Worm (Caenorhabditis elegans) whole organism, L4 larva: ENCODE results near the gene nhr-12.
A peak's percentile ranks its signal among the peaks of the same experiment; 100 is the strongest.

Experiments
- F37D6.2 ChIP-seq: sonication (generic microtip); optimal IDR thresholded peaks from 2 replicates; lab custom pipeline; 2016; ENCODE audit warnings: mild to moderate bottlenecking, missing genetic modification characterization, missing compliant biosample characterization
- F44E2.7 ChIP-seq: fragments of 200-800 bp; sonication (Bioruptor generic); IDR thresholded peaks from 2 replicates; pipeline ENCODE4 v2.1.2; 2022; ENCODE audit warnings: missing genetic modification characterization, missing compliant biosample characterization
- F49E8.2 ChIP-seq: sonication (generic microtip); optimal IDR thresholded peaks from 2 replicates; lab custom pipeline; 2016; ENCODE audit warnings: missing compliant biosample characterization, mild to moderate bottlenecking, missing genetic modification characterization, borderline replicate concordance
- T20F7.1 ChIP-seq: fragments of 200-800 bp; sonication (Bioruptor generic); optimal IDR thresholded peaks from 2 replicates; lab custom pipeline; 2018; ENCODE audit warnings: mild to moderate bottlenecking, missing genetic modification characterization, missing compliant biosample characterization
- T26A8.4 ChIP-seq: fragments of 200-800 bp; sonication (Bioruptor generic); IDR thresholded peaks from 2 replicates; pipeline ENCODE4 v1.3.6; 2022; ENCODE audit warnings: missing genetic modification characterization, missing compliant biosample characterization
- Y105C5A.15 ChIP-seq: fragments of 200-800 bp; sonication (Bioruptor generic); IDR thresholded peaks from 2 replicates; pipeline ENCODE4 v1.3.6; 2022; ENCODE audit warnings: missing genetic modification characterization, missing compliant biosample characterization
- Y5F2A.4 ChIP-seq: fragments of 200-800 bp; sonication (Bioruptor generic); optimal IDR thresholded peaks from 2 replicates; lab custom pipeline; 2018; ENCODE audit warnings: mild to moderate bottlenecking, missing genetic modification characterization, missing compliant biosample characterization
- Y75B8A.6 ChIP-seq: fragments of 200-800 bp; sonication (Bioruptor generic); IDR thresholded peaks from 2 replicates; pipeline ENCODE4 v1.3.6; 2022; ENCODE audit warnings: missing genetic modification reagents, missing genetic modification characterization, missing compliant biosample characterization
- aha-1 ChIP-seq: fragments of 150-350 bp; peaks from one replicate; lab custom pipeline; 2014; ENCODE audit warnings: missing biosample characterization, missing genetic modification characterization
- attf-4 ChIP-seq: sonication (generic microtip); optimal IDR thresholded peaks from 3 replicates; lab custom pipeline; 2017; ENCODE audit warnings: missing biosample characterization, missing genetic modification characterization
- ceh-20 ChIP-seq: fragments of 200-800 bp; sonication (Bioruptor generic); IDR thresholded peaks from 2 replicates; pipeline ENCODE4 v1.3.6; 2022; ENCODE audit warnings: missing genetic modification reagents, missing genetic modification characterization, missing compliant biosample characterization
- ceh-44 ChIP-seq: fragments of 200-800 bp; sonication (Bioruptor generic); IDR thresholded peaks from 2 replicates; pipeline ENCODE4 v1.3.6; 2022; ENCODE audit warnings: missing genetic modification reagents, missing genetic modification characterization, missing compliant biosample characterization
- daf-12 ChIP-seq: fragments of 150-350 bp; optimal IDR thresholded peaks from 2 replicates; lab custom pipeline; 2014; ENCODE audit warnings: missing biosample characterization, missing genetic modification reagents, missing genetic modification characterization
- daf-19 ChIP-seq: fragments of 200-800 bp; sonication (Bioruptor generic); conservative IDR thresholded peaks from 2 replicates; pipeline ENCODE4 v1.3.6; 2022; ENCODE audit warnings: missing genetic modification characterization, missing compliant biosample characterization
- dmd-6 ChIP-seq: fragments of 200-800 bp; sonication (Bioruptor generic); IDR thresholded peaks from 2 replicates; pipeline ENCODE4 v1.3.6; 2022; ENCODE audit warnings: missing genetic modification reagents, missing genetic modification characterization, missing compliant biosample characterization
- dmd-8 ChIP-seq: fragments of 200-800 bp; sonication (Bioruptor generic); IDR thresholded peaks from 2 replicates; pipeline ENCODE4 v1.3.6; 2022; ENCODE audit warnings: missing genetic modification characterization, missing compliant biosample characterization
- dpl-1 ChIP-seq: fragments of 150-350 bp; optimal IDR thresholded peaks from 2 replicates; lab custom pipeline; 2014; ENCODE audit warnings: missing biosample characterization, missing genetic modification reagents, missing genetic modification characterization
- dve-1 ChIP-seq: sonication (generic microtip); optimal IDR thresholded peaks from 2 replicates; lab custom pipeline; 2017; ENCODE audit warnings: antibody characterized with exemption, mild to moderate bottlenecking, missing genetic modification characterization, missing compliant biosample characterization; ENCODE audit not compliant: insufficient read depth
- egl-43 ChIP-seq: fragments of 200-800 bp; sonication (Bioruptor generic); IDR thresholded peaks from 2 replicates; pipeline ENCODE4 v1.3.6; 2022; ENCODE audit warnings: missing genetic modification reagents, missing genetic modification characterization, missing compliant biosample characterization
- hif-1 ChIP-seq, 2 experiments: sonication (generic microtip); optimal IDR thresholded peaks; 2 replicates each; lab custom pipeline; 2016 to 2017; ENCODE audit warnings: missing compliant biosample characterization in 2 of 2, missing genetic modification characterization in 2 of 2, missing genetic modification reagents in 2 of 2, missing genotype in 2 of 2, mild to moderate bottlenecking in 1 of 2
- hlh-11 ChIP-seq: fragments of 200-800 bp; sonication (Bioruptor generic); optimal IDR thresholded peaks from 2 replicates; lab custom pipeline; 2018; ENCODE audit warnings: mild to moderate bottlenecking, missing genetic modification characterization, missing compliant biosample characterization
- hlh-30 ChIP-seq: sonication (generic microtip); optimal IDR thresholded peaks from 2 replicates; lab custom pipeline; 2017; ENCODE audit warnings: antibody characterized with exemption, mild to moderate bottlenecking, missing genetic modification characterization, missing compliant biosample characterization; ENCODE audit not compliant: insufficient read depth
- hmg-1.1 ChIP-seq: fragments of 200-800 bp; sonication (Bioruptor generic); IDR thresholded peaks from 2 replicates; pipeline ENCODE4 v1.3.6; 2022; ENCODE audit warnings: missing genetic modification reagents, missing genetic modification characterization, missing compliant biosample characterization
- lim-7 ChIP-seq: fragments of 200-800 bp; sonication (Bioruptor generic); IDR thresholded peaks from 2 replicates; pipeline ENCODE4 v1.3.6; 2022; ENCODE audit warnings: missing genetic modification characterization, missing compliant biosample characterization
- lin-13 ChIP-seq: fragments of 150-350 bp; optimal IDR thresholded peaks from 2 replicates; lab custom pipeline; 2014; ENCODE audit warnings: missing biosample characterization, missing genetic modification reagents, missing genetic modification characterization
- lin-29 ChIP-seq: fragments of 200-800 bp; sonication (Bioruptor generic); IDR thresholded peaks from 2 replicates; pipeline ENCODE4 v1.3.6; 2022; ENCODE audit warnings: missing genetic modification reagents, missing genetic modification characterization, missing compliant biosample characterization
- lir-3 ChIP-seq: sonication (generic microtip); optimal IDR thresholded peaks from 2 replicates; lab custom pipeline; 2016; ENCODE audit warnings: mild to moderate bottlenecking, missing genetic modification characterization, missing compliant biosample characterization
- mdl-1 ChIP-seq, 2 experiments: fragments of 150-350 bp in 1 of 2; sonication (generic microtip) in 1 of 2; optimal IDR thresholded peaks; 2 replicates each; lab custom pipeline; 2014 to 2017; ENCODE audit warnings: missing biosample characterization in 2 of 2, missing genetic modification characterization in 2 of 2
- mep-1 ChIP-seq: fragments of 150-350 bp; sonication (generic microtip); optimal IDR thresholded peaks from 3 replicates; lab custom pipeline; 2014; ENCODE audit warnings: missing biosample characterization, missing genetic modification characterization
- mes-2 ChIP-seq: sonication (generic microtip); optimal IDR thresholded peaks from 2 replicates; lab custom pipeline; 2016; ENCODE audit warnings: missing genotype, mild to moderate bottlenecking, missing genetic modification characterization, missing compliant biosample characterization; ENCODE audit not compliant: poor library complexity, severe bottlenecking
- mxl-2 ChIP-seq: fragments of 200-800 bp; sonication (Bioruptor generic); conservative IDR thresholded peaks from 2 replicates; pipeline ENCODE4 v1.3.6; 2022; ENCODE audit warnings: missing genetic modification reagents, missing genetic modification characterization, missing compliant biosample characterization
- nhr-237 ChIP-seq: sonication (generic microtip); optimal IDR thresholded peaks from 2 replicates; lab custom pipeline; 2017; ENCODE audit warnings: missing biosample characterization, missing genetic modification characterization
- nhr-25 ChIP-seq: sonication (generic microtip); optimal IDR thresholded peaks from 2 replicates; lab custom pipeline; 2017; ENCODE audit warnings: missing genetic modification characterization, mild to moderate bottlenecking, missing compliant biosample characterization, antibody characterized with exemption, moderate library complexity, borderline replicate concordance; ENCODE audit not compliant: insufficient read depth
- nhr-41 ChIP-seq: fragments of 200-800 bp; sonication (Bioruptor generic); IDR thresholded peaks from 2 replicates; pipeline ENCODE4 v1.3.6; 2022; ENCODE audit warnings: missing genetic modification reagents, missing genetic modification characterization, missing compliant biosample characterization
- nhr-77 ChIP-seq: fragments of 150-350 bp; optimal IDR thresholded peaks from 2 replicates; lab custom pipeline; 2014; ENCODE audit warnings: missing biosample characterization, missing genetic modification characterization
- pha-4 ChIP-seq, 2 experiments: fragments of 150-350 bp in 1 of 2; fragments of 200-800 bp in 1 of 2; sonication (Bioruptor generic) in 1 of 2; IDR thresholded peaks in 1 of 2; optimal IDR thresholded peaks in 1 of 2; 2 replicates each; pipeline versions ENCODE4 v1.3.6 to Lab custom; 2014 to 2022; ENCODE audit warnings: missing genetic modification characterization in 2 of 2, missing genetic modification reagents in 2 of 2, missing biosample characterization in 1 of 2, missing compliant biosample characterization in 1 of 2
- pqm-1 ChIP-seq: sonication (generic microtip); optimal IDR thresholded peaks from 2 replicates; lab custom pipeline; 2017; ENCODE audit warnings: missing biosample characterization, missing genetic modification characterization
- rbr-2 ChIP-seq: sonication (generic microtip); optimal IDR thresholded peaks from 2 replicates; lab custom pipeline; 2016; ENCODE audit warnings: missing genotype, missing genetic modification characterization, missing compliant biosample characterization
- saeg-2 ChIP-seq: fragments of 200-800 bp; sonication (Bioruptor generic); IDR thresholded peaks from 2 replicates; pipeline ENCODE4 v1.3.6; 2022; ENCODE audit warnings: missing genetic modification reagents, missing genetic modification characterization, missing compliant biosample characterization
- set-16 ChIP-seq: fragments of 200-800 bp; sonication (Bioruptor generic); IDR thresholded peaks from 2 replicates; pipeline ENCODE4 v1.3.6; 2022; ENCODE audit warnings: missing genetic modification reagents, missing genetic modification characterization, missing compliant biosample characterization
- snpc-4 ChIP-seq: fragments of 150-350 bp; optimal IDR thresholded peaks from 2 replicates; lab custom pipeline; 2014; ENCODE audit warnings: missing biosample characterization, missing genetic modification characterization
- spr-1 ChIP-seq: sonication (generic microtip); optimal IDR thresholded peaks from 2 replicates; lab custom pipeline; 2016; ENCODE audit warnings: mild to moderate bottlenecking, missing genetic modification characterization, missing compliant biosample characterization
- spr-3 ChIP-seq: fragments of 200-800 bp; sonication (Bioruptor generic); optimal IDR thresholded peaks from 2 replicates; lab custom pipeline; 2018; ENCODE audit warnings: mild to moderate bottlenecking, missing genetic modification characterization, missing compliant biosample characterization
- unc-62 ChIP-seq, 3 experiments: fragments of 150-350 bp in 1 of 3; sonication (generic microtip); optimal IDR thresholded peaks in 2 of 3; peaks in 1 of 3; 1 replicate in 1 of 3; 2 replicates in 2 of 3; lab custom pipeline; 2014 to 2017; ENCODE audit warnings: missing biosample characterization in 3 of 3, missing genetic modification characterization in 3 of 3, missing genetic modification reagents in 3 of 3, missing genotype in 1 of 3
- zag-1 ChIP-seq: fragments of 150-350 bp; optimal IDR thresholded peaks from 2 replicates; lab custom pipeline; 2014; ENCODE audit warnings: missing biosample characterization, missing genetic modification characterization
- zip-2 ChIP-seq: fragments of 150-350 bp; optimal IDR thresholded peaks from 2 replicates; lab custom pipeline; 2014; ENCODE audit warnings: missing biosample characterization, missing genetic modification characterization
- ztf-11 ChIP-seq: fragments of 150-350 bp; optimal IDR thresholded peaks from 2 replicates; lab custom pipeline; 2014; ENCODE audit warnings: missing biosample characterization, missing genetic modification characterization
- ztf-7 ChIP-seq: fragments of 150-350 bp; optimal IDR thresholded peaks from 2 replicates; lab custom pipeline; 2014; ENCODE audit warnings: missing biosample characterization, missing genetic modification characterization

Gene nhr-12

DNA sequence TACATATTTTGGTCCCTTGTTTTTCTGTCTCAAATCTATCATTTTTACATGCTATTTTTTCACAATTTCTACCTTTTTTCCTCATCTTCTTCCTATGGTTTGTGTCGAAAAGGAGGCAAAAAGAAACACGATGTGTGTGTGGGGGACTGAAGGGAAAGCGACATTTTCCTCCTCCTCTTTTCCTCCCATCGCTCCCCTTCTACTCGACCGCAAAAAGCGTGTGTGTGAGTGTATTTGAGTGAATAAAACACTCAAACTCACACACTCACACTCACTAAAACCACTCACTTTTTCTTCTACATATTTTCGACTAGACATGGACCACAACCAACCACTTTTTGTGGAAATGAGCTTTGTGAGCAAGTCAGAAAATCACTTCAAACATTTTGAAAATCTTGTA is 42.4 kb downstream of the nhr-12 start (continued):
- TF ChIP-seq hmg-1.1 = peak; percentile 49; the same call in 1 of the 2 replicates
- no peak for TF ChIP-seq Y5F2A.4 (GFP tag; lab: Kevin White, UChicago)
- no peak for TF ChIP-seq Y75B8A.6 (GFP tag; lab: Robert Waterston, UW)
- 0 out of 2 replicates have a peak, but pooled peaks have one; percentile 40 for TF ChIP-seq lim-7 (GFP tag; lab: Robert Waterston, UW)
- TF ChIP-seq Y105C5A.15 (GFP tag; lab: Robert Waterston, UW) = no peak
- no peak for TF ChIP-seq T20F7.1 (GFP tag; lab: Kevin White, UChicago)
- 0 out of 2 replicates have a peak, but pooled peaks have one; percentile 31 for TF ChIP-seq T26A8.4 (GFP tag; lab: Robert Waterston, UW)
- no peak for TF ChIP-seq nhr-237 (tag; lab: Kevin White, UChicago)
- 0 out of 2 replicates have a peak, but pooled peaks have one; percentile 20 for TF ChIP-seq egl-43 (GFP tag; lab: Robert Waterston, UW)
- no peak for TF ChIP-seq ztf-11 (tag; lab: Kevin White, UChicago)
- no peak for TF ChIP-seq attf-4
- TF ChIP-seq saeg-2 (GFP tag; lab: Robert Waterston, UW) = no peak
- peak; percentile 24 for TF ChIP-seq dve-1
- TF ChIP-seq dmd-6 = peak; percentile 54
- no peak for TF ChIP-seq nhr-25
- TF ChIP-seq snpc-4 (tag; lab: Kevin White, UChicago) = no peak
- no peak for TF ChIP-seq ztf-7 (tag; lab: Kevin White, UChicago)
- no peak for TF ChIP-seq F44E2.7
- no peak for TF ChIP-seq set-16 (GFP tag; lab: Robert Waterston, UW)
- TF ChIP-seq dmd-8 (GFP tag; lab: Robert Waterston, UW) = no peak
- peak; percentile 54 for TF ChIP-seq hlh-11 (tag; lab: Kevin White, UChicago)
- TF ChIP-seq rbr-2 (tag; lab: Kevin White, UChicago) = peak; percentile 39
- no peak for TF ChIP-seq dpl-1 (GFP tag; lab: Kevin White, UChicago)
- TF ChIP-seq mep-1 (tag; lab: Kevin White, UChicago) = peak; percentile 52
- TF ChIP-seq zip-2 (tag; lab: Kevin White, UChicago) = no peak
- TF ChIP-seq lin-13 = no peak
- TF ChIP-seq mes-2 (tag; lab: Kevin White, UChicago) = peak; percentile 57
- no peak for TF ChIP-seq nhr-77 (tag; lab: Kevin White, UChicago)
- TF ChIP-seq spr-1 = no peak
- no peak for TF ChIP-seq F49E8.2 (tag; lab: Kevin White, UChicago)
- no peak for TF ChIP-seq lin-29 (GFP tag; lab: Robert Waterston, UW)
- TF ChIP-seq hif-1 (tag; optimal IDR thresholded peaks at IDR 0.05; lab: Kevin White, UChicago) = peak in 1 of 2 experiments; percentile 16
- TF ChIP-seq ceh-44 (GFP tag; lab: Robert Waterston, UW) = no peak
- TF ChIP-seq lir-3 (tag; lab: Kevin White, UChicago) = no peak
- peak; percentile 31 for TF ChIP-seq hlh-30 (tag; lab: Kevin White, UChicago)
- no peak for TF ChIP-seq daf-12 (tag; lab: Kevin White, UChicago)
- no peak for TF ChIP-seq spr-3 (GFP tag; lab: Kevin White, UChicago)
- no peak for TF ChIP-seq F37D6.2
- TF ChIP-seq zag-1 (tag; lab: Kevin White, UChicago) = no peak
- no peak for TF ChIP-seq mxl-2 (GFP tag; lab: Robert Waterston, UW)

- TF ChIP-seq pqm-1 (tag; lab: Kevin White, UChicago) (peak; percentile 58), nhr-77 (tag; lab: Kevin White, UChicago) (peak; percentile 65), hlh-30 (tag; lab: Kevin White, UChicago) (peak; percentile 80), daf-19 (GFP tag; lab: Robert Waterston, UW) (no peak), dve-1 (peak; percentile 91), nhr-41 (GFP tag; lab: Robert Waterston, UW) (no peak), mes-2 (tag; lab: Kevin White, UChicago) (peak; percentile 82), ztf-7 (tag; lab: Kevin White, UChicago) (peak; percentile 31), ceh-20 (GFP tag; lab: Robert Waterston, UW) (peak; percentile 56; the same call in 1 of the 2 replicates), pha-4 (GFP tag; IDR thresholded peaks at IDR 0.05; lab: Robert Waterston, UW) (peak; percentile 25; the same call in 1 of the 2 replicates), pha-4 (tag; optimal IDR thresholded peaks at IDR 0.05; lab: Kevin White, UChicago) (peak; percentile 22), aha-1 (tag; lab: Kevin White, UChicago) (peak; percentile 97), dpl-1 (GFP tag; lab: Kevin White, UChicago) (peak; percentile 30), nhr-25 (peak; percentile 1), spr-1 (peak; percentile 47), lin-13 (peak; percentile 70), mdl-1 (tag; optimal IDR thresholded peaks at IDR 0.05; lab: Kevin White, UChicago) (peak; percentile 24 to 79), unc-62 (GFP tag; optimal IDR thresholded peaks at IDR 0.05 in 1 of 2; lab: Kevin White, UChicago) (peak in 1 of 2 experiments; percentile 32), unc-62 (tag; optimal IDR thresholded peaks at IDR 0.05; lab: Kevin White, UChicago) (no peak), set-16 (GFP tag; lab: Robert Waterston, UW) (peak; percentile 46)
Measured at ce11 chrV:10039837-10040236, 44.0 kb downstream of the nhr-12 start.
